Worm (Caenorhabditis elegans) whole organism, L4 larva: Measurements from ENCODE around the gene Y38H6A.1.

ENCODE experiments used
- R02D3.7 ChIP-seq: fragments of 150-350 bp; sonication (generic microtip); optimal IDR thresholded peaks from 3 replicates; lab custom pipeline; 2014; ENCODE audit warnings: missing biosample characterization, missing genetic modification characterization
- ZK337.2 ChIP-seq: fragments of 200-800 bp; sonication (Bioruptor generic); IDR thresholded peaks from 2 replicates; pipeline ENCODE4 v1.3.6; 2022; ENCODE audit warnings: missing genetic modification reagents, missing genetic modification characterization, missing compliant biosample characterization
- daf-19 ChIP-seq: fragments of 200-800 bp; sonication (Bioruptor generic); conservative IDR thresholded peaks from 2 replicates; pipeline ENCODE4 v1.3.6; 2022; ENCODE audit warnings: missing genetic modification characterization, missing compliant biosample characterization
- egl-43 ChIP-seq: fragments of 200-800 bp; sonication (Bioruptor generic); IDR thresholded peaks from 2 replicates; pipeline ENCODE4 v1.3.6; 2022; ENCODE audit warnings: missing genetic modification reagents, missing genetic modification characterization, missing compliant biosample characterization
- jun-1 ChIP-seq: fragments of 150-350 bp; optimal IDR thresholded peaks from 2 replicates; lab custom pipeline; 2014; ENCODE audit warnings: missing biosample characterization, missing genetic modification reagents, missing genetic modification characterization
- lin-39 ChIP-seq: fragments of 150-350 bp; optimal IDR thresholded peaks from 2 replicates; lab custom pipeline; 2014; ENCODE audit warnings: missing biosample characterization, missing genetic modification reagents, missing genetic modification characterization
- mep-1 ChIP-seq: fragments of 150-350 bp; sonication (generic microtip); optimal IDR thresholded peaks from 3 replicates; lab custom pipeline; 2014; ENCODE audit warnings: missing biosample characterization, missing genetic modification characterization
- mxl-3 ChIP-seq: fragments of 200-800 bp; sonication (Bioruptor generic); optimal IDR thresholded peaks from 2 replicates; lab custom pipeline; 2018; ENCODE audit warnings: mild to moderate bottlenecking, missing genetic modification characterization, missing compliant biosample characterization
- nhr-237 ChIP-seq: sonication (generic microtip); optimal IDR thresholded peaks from 2 replicates; lab custom pipeline; 2017; ENCODE audit warnings: missing biosample characterization, missing genetic modification characterization
- nhr-6 ChIP-seq: fragments of 150-350 bp; optimal IDR thresholded peaks from 2 replicates; lab custom pipeline; 2014; ENCODE audit warnings: missing biosample characterization, missing genetic modification characterization

- TF ChIP-seq nhr-237 (tag; lab: Kevin White, UChicago) (no peak), jun-1 (no peak), nhr-6 (tag; lab: Kevin White, UChicago) (no peak), mep-1 (tag; lab: Kevin White, UChicago) (no peak), mxl-3 (no peak), lin-39 (tag; lab: Kevin White, UChicago) (no peak), egl-43 (GFP tag; lab: Robert Waterston, UW) (no peak), ZK337.2 (GFP tag; lab: Robert Waterston, UW) (no peak), daf-19 (no peak), R02D3.7 (tag; lab: Kevin White, UChicago) (no peak)
These were observed 49.7 kb downstream of the Y38H6A.1 start, which contains the start of gene ins-35 for ce11 chrV:20375236-20375635.
